Worm (Caenorhabditis elegans): Measurements from ENCODE around the gene R02F2.1.

Gene R02F2.1

ce11 chrIII:5503669-5504068, 2.0 kb downstream of the R02F2.1 start:
- no peak for TF ChIP-seq ref-1 (GFP tag; conservative IDR thresholded peaks at IDR 0.05)
- no peak for TF ChIP-seq cog-1 (tag; optimal IDR thresholded peaks at IDR 0.05)
- no peak for TF ChIP-seq flt-1 (GFP tag; IDR thresholded peaks at IDR 0.05)
- TF ChIP-seq klf-2 (GFP tag; conservative IDR thresholded peaks at IDR 0.05): no peak
- TF ChIP-seq ztf-23 (GFP tag; IDR thresholded peaks at IDR 0.05): no peak

ce11 chrIII:5504164-5504563, 2.5 kb downstream of the R02F2.1 start:
- TF ChIP-seq flt-1 (GFP tag; IDR thresholded peaks at IDR 0.05) (0 out of 2 replicates have a peak, but pooled peaks have one; percentile 16), cog-1 (tag; optimal IDR thresholded peaks at IDR 0.05) (no peak)

- TF ChIP-seq ztf-23 (GFP tag; IDR thresholded peaks at IDR 0.05) (no peak), flt-1 (GFP tag; IDR thresholded peaks at IDR 0.05) (0 out of 2 replicates have a peak, but pooled peaks have one; percentile 54)
Observed at ce11 chrIII:5504725-5505473, 3.2 kb downstream of the R02F2.1 start.

- TF ChIP-seq cog-1 (tag; optimal IDR thresholded peaks at IDR 0.05): no peak
- no peak for TF ChIP-seq klf-2 (GFP tag; conservative IDR thresholded peaks at IDR 0.05)
- no peak for TF ChIP-seq flt-1 (GFP tag; IDR thresholded peaks at IDR 0.05)
- no peak for TF ChIP-seq ztf-29 (GFP tag; IDR thresholded peaks at IDR 0.05)
- TF ChIP-seq ref-1 (GFP tag; conservative IDR thresholded peaks at IDR 0.05): no peak
- TF ChIP-seq tab-1 (GFP tag; IDR thresholded peaks at IDR 0.05): 0 out of 2 replicates have a peak, but pooled peaks have one; percentile 9
Observed at ce11 chrIII:5505474-5506022, 3.9 kb downstream of the R02F2.1 start.

ce11 chrIII:5506023-5506597, 4.4 kb downstream of the R02F2.1 start:
- TF ChIP-seq ztf-23 (GFP tag; IDR thresholded peaks at IDR 0.05) (0 out of 2 replicates have a peak, but pooled peaks have one; percentile 52), ztf-29 (GFP tag; IDR thresholded peaks at IDR 0.05) (no peak)

ce11 chrIII:5506936-5507335, 5.3 kb downstream of the R02F2.1 start:
- TF ChIP-seq ref-1 (GFP tag; conservative IDR thresholded peaks at IDR 0.05) (no peak), flt-1 (GFP tag; IDR thresholded peaks at IDR 0.05) (no peak), tab-1 (GFP tag; IDR thresholded peaks at IDR 0.05) (no peak), ztf-23 (GFP tag; IDR thresholded peaks at IDR 0.05) (no peak), ztf-29 (GFP tag; IDR thresholded peaks at IDR 0.05) (no peak), cog-1 (tag; optimal IDR thresholded peaks at IDR 0.05) (no peak), med-1 (GFP tag; optimal IDR thresholded peaks at IDR 0.05; ENCODE audit: insufficient read depth) (no peak), T22C8.4 (GFP tag; IDR thresholded peaks at IDR 0.05) (no peak), klf-2 (GFP tag; conservative IDR thresholded peaks at IDR 0.05) (no peak)

ce11 chrIII:5508669-5509068, 7.0 kb downstream of the R02F2.1 start, which contains the start of gene D1044.7:
TSS of gene D1044.7 (minus strand) at chrIII:5508769.
- TF ChIP-seq ztf-29 (GFP tag; IDR thresholded peaks at IDR 0.05) (no peak), ztf-23 (GFP tag; IDR thresholded peaks at IDR 0.05) (no peak), cog-1 (tag; optimal IDR thresholded peaks at IDR 0.05) (no peak), ref-1 (GFP tag; conservative IDR thresholded peaks at IDR 0.05) (no peak), T22C8.4 (GFP tag; IDR thresholded peaks at IDR 0.05) (no peak), klf-2 (GFP tag; conservative IDR thresholded peaks at IDR 0.05) (no peak), tab-1 (GFP tag; IDR thresholded peaks at IDR 0.05) (no peak), flt-1 (GFP tag; IDR thresholded peaks at IDR 0.05) (no peak), med-1 (GFP tag; optimal IDR thresholded peaks at IDR 0.05; ENCODE audit: insufficient read depth) (no peak)

- no peak for TF ChIP-seq T22C8.4 (GFP tag; IDR thresholded peaks at IDR 0.05)
- no peak for TF ChIP-seq klf-2 (GFP tag; conservative IDR thresholded peaks at IDR 0.05)
- TF ChIP-seq tab-1 (GFP tag; IDR thresholded peaks at IDR 0.05): no peak
- no peak for TF ChIP-seq med-1 (GFP tag; optimal IDR thresholded peaks at IDR 0.05; ENCODE audit: insufficient read depth)
- TF ChIP-seq flt-1 (GFP tag; IDR thresholded peaks at IDR 0.05): no peak
- TF ChIP-seq cog-1 (tag; optimal IDR thresholded peaks at IDR 0.05): no peak
Observed at ce11 chrIII:5512502-5512901, 10.8 kb downstream of the R02F2.1 start, which contains the start of gene pqn-25. TSS of gene pqn-25 (minus strand) at chrIII:5512602.

ce11 chrIII:5517423-5517822, 15.7 kb downstream of the R02F2.1 start, which contains the start of gene nekl-4:
TSS of gene nekl-4 (minus strand) at chrIII:5517523.
- TF ChIP-seq T22C8.4 (GFP tag; IDR thresholded peaks at IDR 0.05) (no peak), ztf-29 (GFP tag; IDR thresholded peaks at IDR 0.05) (no peak), cog-1 (tag; optimal IDR thresholded peaks at IDR 0.05) (no peak), ref-1 (GFP tag; conservative IDR thresholded peaks at IDR 0.05) (no peak), tab-1 (GFP tag; IDR thresholded peaks at IDR 0.05) (no peak), med-1 (GFP tag; optimal IDR thresholded peaks at IDR 0.05; ENCODE audit: insufficient read depth) (no peak), klf-2 (GFP tag; conservative IDR thresholded peaks at IDR 0.05) (no peak), flt-1 (GFP tag; IDR thresholded peaks at IDR 0.05) (no peak), ztf-23 (GFP tag; IDR thresholded peaks at IDR 0.05) (no peak)

- TF ChIP-seq flt-1 (GFP tag; IDR thresholded peaks at IDR 0.05): no peak
- TF ChIP-seq ztf-29 (GFP tag; IDR thresholded peaks at IDR 0.05): no peak
- TF ChIP-seq ref-1 (GFP tag; conservative IDR thresholded peaks at IDR 0.05): no peak
- no peak for TF ChIP-seq ztf-23 (GFP tag; IDR thresholded peaks at IDR 0.05)
- TF ChIP-seq klf-2 (GFP tag; conservative IDR thresholded peaks at IDR 0.05): no peak
- TF ChIP-seq med-1 (GFP tag; optimal IDR thresholded peaks at IDR 0.05; ENCODE audit: insufficient read depth): no peak
- TF ChIP-seq T22C8.4 (GFP tag; IDR thresholded peaks at IDR 0.05): no peak
- no peak for TF ChIP-seq tab-1 (GFP tag; IDR thresholded peaks at IDR 0.05)
- TF ChIP-seq cog-1 (tag; optimal IDR thresholded peaks at IDR 0.05): no peak
Observed at ce11 chrIII:5521930-5522329, 20.2 kb downstream of the R02F2.1 start, which contains the start of gene D1044.4. TSS of gene D1044.4 (minus strand) at chrIII:5522030.
